Worm (Caenorhabditis elegans) whole organism, L1 larva: ENCODE results near the gene T10C6.15.

Experiments
- C04F5.9 ChIP-seq: sonication (generic microtip); optimal IDR thresholded peaks from 2 replicates; lab custom pipeline; 2016; ENCODE audit warnings: missing genetic modification characterization, missing compliant biosample characterization
- Y116A8C.19 ChIP-seq: sonication (generic microtip); optimal IDR thresholded peaks from 2 replicates; lab custom pipeline; 2016; ENCODE audit warnings: missing compliant biosample characterization, missing genetic modification characterization, borderline replicate concordance
- alr-1 ChIP-seq: fragments of 200-800 bp; sonication (Bioruptor generic); optimal IDR thresholded peaks from 2 replicates; lab custom pipeline; 2018; ENCODE audit warnings: borderline replicate concordance, mild to moderate bottlenecking, missing genetic modification characterization, missing compliant biosample characterization
- aly-2 ChIP-seq: fragments of 150-350 bp; optimal IDR thresholded peaks from 2 replicates; lab custom pipeline; 2014; ENCODE audit warnings: missing biosample characterization, missing genetic modification characterization
- ceh-8 ChIP-seq: fragments of 200-800 bp; sonication (Bioruptor generic); optimal IDR thresholded peaks from 2 replicates; lab custom pipeline; 2018; ENCODE audit warnings: mild to moderate bottlenecking, missing genetic modification characterization, moderate library complexity, missing compliant biosample characterization
- ceh-90 ChIP-seq: sonication (generic microtip); optimal IDR thresholded peaks from 2 replicates; lab custom pipeline; 2016; ENCODE audit warnings: missing genetic modification characterization, missing compliant biosample characterization
- ces-1 ChIP-seq: fragments of 150-350 bp; optimal IDR thresholded peaks from 2 replicates; lab custom pipeline; 2014; ENCODE audit warnings: missing biosample characterization, missing genetic modification reagents, missing genetic modification characterization
- dpl-1 ChIP-seq, 3 experiments: fragments of 150-350 bp in 2 of 3; sonication (generic microtip) in 1 of 3; optimal IDR thresholded peaks; 2 replicates each; lab custom pipeline; 2014 to 2017; ENCODE audit warnings: missing biosample characterization in 3 of 3, missing genetic modification characterization in 3 of 3, missing genetic modification reagents in 3 of 3
- dsc-1 ChIP-seq: sonication (generic microtip); optimal IDR thresholded peaks from 2 replicates; lab custom pipeline; 2016; ENCODE audit warnings: mild to moderate bottlenecking, missing genetic modification characterization, missing compliant biosample characterization
- efl-3 ChIP-seq: fragments of 200-800 bp; sonication (Bioruptor generic); optimal IDR thresholded peaks from 2 replicates; lab custom pipeline; 2018; ENCODE audit warnings: mild to moderate bottlenecking, missing genetic modification characterization, missing compliant biosample characterization
- egl-27 ChIP-seq, 2 experiments: fragments of 150-350 bp in 1 of 2; sonication (generic microtip); optimal IDR thresholded peaks; 3 replicates each; lab custom pipeline; 2017 to 2018; ENCODE audit warnings: missing biosample characterization in 2 of 2, missing genetic modification characterization in 2 of 2, missing genetic modification reagents in 2 of 2
- elt-2 ChIP-seq: sonication (generic microtip); optimal IDR thresholded peaks from 2 replicates; lab custom pipeline; 2016; ENCODE audit warnings: missing genetic modification characterization, mild to moderate bottlenecking, inconsistent platforms, missing compliant biosample characterization, missing genetic modification reagents
- ets-5 ChIP-seq: fragments of 200-800 bp; sonication (Bioruptor generic); IDR thresholded peaks from 2 replicates; pipeline ENCODE4 v1.3.6; 2022; ENCODE audit warnings: missing genetic modification characterization, missing compliant biosample characterization
- fkh-10 ChIP-seq: sonication (generic microtip); optimal IDR thresholded peaks from 2 replicates; lab custom pipeline; 2017; ENCODE audit warnings: missing biosample characterization, missing genetic modification reagents, missing genetic modification characterization
- fkh-4 ChIP-seq: sonication (generic microtip); optimal IDR thresholded peaks from 2 replicates; lab custom pipeline; 2016; ENCODE audit warnings: missing compliant biosample characterization, missing genetic modification characterization, borderline replicate concordance
- fkh-8 ChIP-seq: sonication (generic microtip); optimal IDR thresholded peaks from 2 replicates; lab custom pipeline; 2016; ENCODE audit warnings: mild to moderate bottlenecking, missing genetic modification characterization, missing compliant biosample characterization
- fos-1 ChIP-seq: fragments of 150-350 bp; optimal IDR thresholded peaks from 2 replicates; lab custom pipeline; 2014; ENCODE audit warnings: missing biosample characterization, missing genetic modification characterization
- hlh-4 ChIP-seq: sonication (generic microtip); optimal IDR thresholded peaks from 2 replicates; lab custom pipeline; 2016; ENCODE audit warnings: mild to moderate bottlenecking, missing genetic modification characterization, missing compliant biosample characterization
- hpl-2 ChIP-seq: fragments of 150-350 bp; optimal IDR thresholded peaks from 2 replicates; lab custom pipeline; 2014; ENCODE audit warnings: missing biosample characterization, missing genetic modification reagents, missing genetic modification characterization
- irx-1 ChIP-seq: sonication (generic microtip); optimal IDR thresholded peaks from 2 replicates; lab custom pipeline; 2016; ENCODE audit warnings: missing genetic modification characterization, missing compliant biosample characterization
- jun-1 ChIP-seq: fragments of 150-350 bp; optimal IDR thresholded peaks from 2 replicates; lab custom pipeline; 2014; ENCODE audit warnings: missing biosample characterization, missing genetic modification reagents, missing genetic modification characterization
- lin-14 ChIP-seq: fragments of 200-800 bp; sonication (Bioruptor generic); optimal IDR thresholded peaks from 2 replicates; lab custom pipeline; 2018; ENCODE audit warnings: mild to moderate bottlenecking, missing genetic modification characterization, moderate library complexity, missing compliant biosample characterization
- lin-15B ChIP-seq: fragments of 150-350 bp; sonication (generic microtip); optimal IDR thresholded peaks from 3 replicates; lab custom pipeline; 2014; ENCODE audit warnings: missing biosample characterization, missing genetic modification characterization
- lin-35 ChIP-seq, 2 experiments: fragments of 150-350 bp; optimal IDR thresholded peaks; 2 replicates each; lab custom pipeline; 2014; ENCODE audit warnings: missing biosample characterization in 2 of 2, missing genetic modification characterization in 2 of 2, missing genetic modification reagents in 2 of 2
- lin-39 ChIP-seq: fragments of 150-350 bp; optimal IDR thresholded peaks from 2 replicates; lab custom pipeline; 2014; ENCODE audit warnings: missing biosample characterization, missing genetic modification reagents, missing genetic modification characterization
- lir-3 ChIP-seq: sonication (generic microtip); optimal IDR thresholded peaks from 2 replicates; lab custom pipeline; 2016; ENCODE audit warnings: mild to moderate bottlenecking, missing genetic modification characterization, moderate library complexity, missing compliant biosample characterization; ENCODE audit not compliant: poor library complexity
- mdl-1 ChIP-seq, 2 experiments: fragments of 150-350 bp; optimal IDR thresholded peaks; 2 replicates each; lab custom pipeline; 2014 to 2017; ENCODE audit warnings: missing biosample characterization in 2 of 2, missing genetic modification characterization in 2 of 2, inconsistent platforms in 1 of 2
- mef-2 ChIP-seq: fragments of 150-350 bp; optimal IDR thresholded peaks from 2 replicates; lab custom pipeline; 2014; ENCODE audit warnings: missing biosample characterization, missing genetic modification characterization
- mep-1 ChIP-seq: fragments of 150-350 bp; optimal IDR thresholded peaks from 2 replicates; lab custom pipeline; 2014; ENCODE audit warnings: missing biosample characterization, missing genetic modification characterization
- nhr-12 ChIP-seq: sonication (generic microtip); optimal IDR thresholded peaks from 2 replicates; lab custom pipeline; 2017; ENCODE audit warnings: missing biosample characterization, missing genetic modification characterization
- nhr-47 ChIP-seq: sonication (generic microtip); optimal IDR thresholded peaks from 2 replicates; lab custom pipeline; 2016; ENCODE audit warnings: mild to moderate bottlenecking, missing genetic modification characterization, moderate library complexity, missing compliant biosample characterization
- nhr-76 ChIP-seq: sonication (generic microtip); optimal IDR thresholded peaks from 2 replicates; lab custom pipeline; 2017; ENCODE audit warnings: missing biosample characterization, missing genetic modification characterization
- nhr-84 ChIP-seq: sonication (generic microtip); optimal IDR thresholded peaks from 2 replicates; lab custom pipeline; 2017; ENCODE audit warnings: missing biosample characterization, missing genetic modification characterization
- pag-3 ChIP-seq: sonication (generic microtip); optimal IDR thresholded peaks from 2 replicates; lab custom pipeline; 2017; ENCODE audit warnings: missing genetic modification characterization, mild to moderate bottlenecking, missing compliant biosample characterization, antibody characterized with exemption, borderline replicate concordance; ENCODE audit not compliant: insufficient read depth
- pax-3 ChIP-seq: fragments of 200-800 bp; sonication (Bioruptor generic); optimal IDR thresholded peaks from 2 replicates; lab custom pipeline; 2018; ENCODE audit warnings: mild to moderate bottlenecking, missing genetic modification characterization, moderate library complexity, missing compliant biosample characterization
- pqm-1 ChIP-seq: sonication (generic microtip); optimal IDR thresholded peaks from 3 replicates; lab custom pipeline; 2017; ENCODE audit warnings: missing biosample characterization, missing genetic modification characterization
- rnt-1 ChIP-seq: sonication (generic microtip); optimal IDR thresholded peaks from 2 replicates; lab custom pipeline; 2016; ENCODE audit warnings: mild to moderate bottlenecking, missing genetic modification characterization, moderate library complexity, missing compliant biosample characterization
- skn-1 ChIP-seq: fragments of 150-350 bp; optimal IDR thresholded peaks from 2 replicates; lab custom pipeline; 2014; ENCODE audit warnings: missing biosample characterization, missing genetic modification characterization
- snu-23 ChIP-seq: sonication (generic microtip); optimal IDR thresholded peaks from 2 replicates; lab custom pipeline; 2016; ENCODE audit warnings: missing genetic modification characterization, missing compliant biosample characterization
- sox-4 ChIP-seq: sonication (generic microtip); optimal IDR thresholded peaks from 2 replicates; lab custom pipeline; 2016; ENCODE audit warnings: missing genetic modification characterization, missing compliant biosample characterization
- sup-37 ChIP-seq: fragments of 200-800 bp; sonication (Bioruptor generic); optimal IDR thresholded peaks from 2 replicates; lab custom pipeline; 2018; ENCODE audit warnings: mild to moderate bottlenecking, missing genetic modification characterization, missing compliant biosample characterization
- swsn-7 ChIP-seq: sonication (generic microtip); optimal IDR thresholded peaks from 2 replicates; lab custom pipeline; 2016; ENCODE audit warnings: missing genetic modification characterization, missing compliant biosample characterization
- tbx-2 ChIP-seq: sonication (generic microtip); optimal IDR thresholded peaks from 2 replicates; lab custom pipeline; 2016; ENCODE audit warnings: missing genetic modification characterization, missing compliant biosample characterization
- tlp-1 ChIP-seq: fragments of 150-350 bp; optimal IDR thresholded peaks from 2 replicates; lab custom pipeline; 2014; ENCODE audit warnings: missing biosample characterization, missing genetic modification characterization
- unc-30 ChIP-seq: sonication (generic microtip); optimal IDR thresholded peaks from 2 replicates; lab custom pipeline; 2017; ENCODE audit warnings: missing biosample characterization, missing genetic modification characterization
- unc-62 ChIP-seq: fragments of 150-350 bp; optimal IDR thresholded peaks from 2 replicates; lab custom pipeline; 2014; ENCODE audit warnings: missing biosample characterization, missing genetic modification reagents, missing genetic modification characterization
- unc-86 ChIP-seq: sonication (generic microtip); optimal IDR thresholded peaks from 2 replicates; lab custom pipeline; 2016; ENCODE audit warnings: missing genetic modification characterization, missing compliant biosample characterization
- unc-98 ChIP-seq: fragments of 200-800 bp; sonication (Bioruptor generic); IDR thresholded peaks from 2 replicates; pipeline ENCODE4 v1.3.6; 2022; ENCODE audit warnings: missing genetic modification characterization, missing compliant biosample characterization
- vab-15 ChIP-seq: sonication (generic microtip); optimal IDR thresholded peaks from 2 replicates; lab custom pipeline; 2017; ENCODE audit warnings: missing genotype, mild to moderate bottlenecking, missing genetic modification characterization, missing compliant biosample characterization
- xbp-1 ChIP-seq: sonication (generic microtip); optimal IDR thresholded peaks from 2 replicates; lab custom pipeline; 2016; ENCODE audit warnings: missing genetic modification characterization, missing compliant biosample characterization
- zip-4 ChIP-seq: fragments of 200-800 bp; sonication (Bioruptor generic); optimal IDR thresholded peaks from 2 replicates; lab custom pipeline; 2018; ENCODE audit warnings: mild to moderate bottlenecking, missing genetic modification characterization, moderate library complexity, missing compliant biosample characterization
- ztf-11 ChIP-seq, 2 experiments: sonication (generic microtip); optimal IDR thresholded peaks; 2 replicates each; lab custom pipeline; 2016 to 2017; ENCODE audit warnings: missing genetic modification characterization in 2 of 2, missing biosample characterization in 1 of 2, missing compliant biosample characterization in 1 of 2
- ztf-4 ChIP-seq: fragments of 150-350 bp; optimal IDR thresholded peaks from 2 replicates; lab custom pipeline; 2014; ENCODE audit warnings: missing biosample characterization, missing genetic modification characterization

T10C6.15 gene

DNA sequence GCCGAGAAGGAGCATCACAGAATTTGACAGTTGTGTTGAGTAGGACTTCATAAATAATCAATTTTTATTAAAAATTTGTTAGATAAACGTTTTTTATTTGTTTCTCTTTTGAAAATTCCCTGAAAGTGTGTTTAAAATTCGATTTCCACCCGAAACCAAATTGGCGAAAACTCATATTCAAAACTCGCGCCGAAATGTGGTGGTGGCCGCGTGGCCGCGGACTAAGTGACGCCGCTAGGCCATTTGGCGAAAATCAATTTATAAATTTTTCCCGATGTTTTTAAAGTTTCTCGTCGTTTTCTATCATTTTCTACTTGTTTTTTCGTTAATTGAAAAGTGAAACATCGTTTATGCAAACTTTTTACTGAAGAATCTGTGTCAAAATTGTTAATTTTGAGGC is 23.1 kb downstream of the T10C6.15 start (continued):
- TF ChIP-seq dsc-1 (tag; lab: Kevin White, UChicago), result peak; percentile 52
- peak; percentile 40 for TF ChIP-seq pax-3 (tag; lab: Kevin White, UChicago)
- TF ChIP-seq ztf-11 (tag; optimal IDR thresholded peaks at IDR 0.05; lab: Kevin White, UChicago), result peak in 1 of 2 experiments; percentile 82
- peak; percentile 84 for TF ChIP-seq lir-3
- no peak for TF ChIP-seq egl-27 (tag; optimal IDR thresholded peaks at IDR 0.05; lab: Kevin White, UChicago)
- TF ChIP-seq mep-1 (tag; lab: Kevin White, UChicago), result no peak
- TF ChIP-seq fkh-8 (tag; lab: Kevin White, UChicago), result no peak
- TF ChIP-seq unc-98 (GFP tag; lab: Robert Waterston, UW), result peak; percentile 66
- no peak for TF ChIP-seq mdl-1 (tag; optimal IDR thresholded peaks at IDR 0.05; lab: Kevin White, UChicago)
- TF ChIP-seq nhr-76 (tag; lab: Kevin White, UChicago), result no peak
- no peak for TF ChIP-seq alr-1 (tag; lab: Kevin White, UChicago)
- peak; percentile 60 for TF ChIP-seq fkh-4 (tag; lab: Kevin White, UChicago)
- no peak for TF ChIP-seq unc-62
- peak; percentile 91 to 95 for TF ChIP-seq lin-35 (GFP tag; optimal IDR thresholded peaks at IDR 0.05; lab: Kevin White, UChicago)
- no peak for TF ChIP-seq unc-86 (tag; lab: Kevin White, UChicago)
- no peak for TF ChIP-seq lin-15B (tag; lab: Kevin White, UChicago)
- peak; percentile 55 for TF ChIP-seq xbp-1
- peak; percentile 96 for TF ChIP-seq rnt-1 (tag; lab: Kevin White, UChicago)
- no peak for TF ChIP-seq snu-23 (GFP tag; lab: Kevin White, UChicago)
- peak; percentile 30 for TF ChIP-seq Y116A8C.19
- no peak for TF ChIP-seq fos-1
- peak; percentile 82 to 91 (median 88) for TF ChIP-seq dpl-1 (GFP tag; optimal IDR thresholded peaks at IDR 0.05; lab: Kevin White, UChicago)
- no peak for TF ChIP-seq nhr-12
- no peak for TF ChIP-seq ceh-8 (GFP tag; lab: Kevin White, UChicago)
- TF ChIP-seq fkh-10 (GFP tag; lab: Kevin White, UChicago), result no peak
- TF ChIP-seq pag-3, result no peak
- TF ChIP-seq lin-39 (tag; lab: Kevin White, UChicago), result no peak
- peak; percentile 72 for TF ChIP-seq irx-1 (tag; lab: Kevin White, UChicago)
- TF ChIP-seq tlp-1, result no peak
- TF ChIP-seq elt-2, result peak; percentile 16
- TF ChIP-seq nhr-47 (tag; lab: Kevin White, UChicago), result peak; percentile 73
- no peak for TF ChIP-seq efl-3 (GFP tag; lab: Kevin White, UChicago)
- TF ChIP-seq ztf-4, result no peak
- TF ChIP-seq pqm-1 (tag; lab: Kevin White, UChicago), result no peak
- TF ChIP-seq jun-1 (tag; lab: Kevin White, UChicago), result no peak
- no peak for TF ChIP-seq C04F5.9 (tag; lab: Kevin White, UChicago)
- no peak for TF ChIP-seq lin-14 (GFP tag; lab: Kevin White, UChicago)
- peak; percentile 52 for TF ChIP-seq swsn-7 (tag; lab: Kevin White, UChicago)
- no peak for TF ChIP-seq mef-2 (tag; lab: Kevin White, UChicago)
- TF ChIP-seq hpl-2, result no peak
- no peak for TF ChIP-seq zip-4 (GFP tag; lab: Kevin White, UChicago)
- TF ChIP-seq unc-30 (tag; lab: Kevin White, UChicago), result no peak
- peak; percentile 87 for TF ChIP-seq ceh-90 (tag; lab: Kevin White, UChicago)
- no peak for TF ChIP-seq hlh-4 (tag; lab: Kevin White, UChicago)
- no peak for TF ChIP-seq ets-5 (GFP tag; lab: Robert Waterston, UW)
- TF ChIP-seq vab-15 (tag; lab: Kevin White, UChicago), result no peak
- no peak for TF ChIP-seq tbx-2
- no peak for TF ChIP-seq nhr-84
- TF ChIP-seq sox-4 (tag; lab: Kevin White, UChicago), result peak; percentile 51
- TF ChIP-seq sup-37 (GFP tag; lab: Kevin White, UChicago), result no peak
- TF ChIP-seq aly-2 (tag; lab: Kevin White, UChicago), result no peak
- peak; percentile 25 for TF ChIP-seq skn-1 (tag; lab: Kevin White, UChicago)
- TF ChIP-seq ces-1 (GFP tag; lab: Kevin White, UChicago), result no peak
